Worm (Caenorhabditis elegans) whole organism, L2 larva: ENCODE measurements around the gene alg-3.

Source experiments
- C34F6.9 ChIP-seq: fragments of 150-350 bp; optimal IDR thresholded peaks from 2 replicates; lab custom pipeline; 2014; ENCODE audit warnings: missing biosample characterization, missing genetic modification characterization
- F13H6.1 ChIP-seq: sonication (generic microtip); optimal IDR thresholded peaks from 2 replicates; lab custom pipeline; 2016; ENCODE audit warnings: missing genetic modification characterization, missing compliant biosample characterization
- R02D3.7 ChIP-seq: fragments of 150-350 bp; optimal IDR thresholded peaks from 2 replicates; lab custom pipeline; 2014; ENCODE audit warnings: missing biosample characterization, missing genetic modification characterization
- Y55F3AM.14 ChIP-seq: fragments of 200-800 bp; sonication (Bioruptor generic); optimal IDR thresholded peaks from 2 replicates; lab custom pipeline; 2018; ENCODE audit warnings: mild to moderate bottlenecking, missing genetic modification characterization, missing compliant biosample characterization
- blmp-1 ChIP-seq: sonication (generic microtip); optimal IDR thresholded peaks from 2 replicates; lab custom pipeline; 2017; ENCODE audit warnings: missing genetic modification characterization, mild to moderate bottlenecking, missing compliant biosample characterization, antibody characterized with exemption, moderate library complexity; ENCODE audit not compliant: insufficient read depth
- ceh-16 ChIP-seq: fragments of 150-350 bp; optimal IDR thresholded peaks from 2 replicates; lab custom pipeline; 2014; ENCODE audit warnings: missing biosample characterization, missing genetic modification characterization
- ceh-82 ChIP-seq: fragments of 150-350 bp; optimal IDR thresholded peaks from 2 replicates; lab custom pipeline; 2014; ENCODE audit warnings: missing biosample characterization, missing genetic modification characterization
- crh-2 ChIP-seq: sonication (generic microtip); optimal IDR thresholded peaks from 2 replicates; lab custom pipeline; 2017; ENCODE audit warnings: missing biosample characterization, missing genetic modification characterization
- dmd-4 ChIP-seq: sonication (generic microtip); optimal IDR thresholded peaks from 2 replicates; lab custom pipeline; 2017; ENCODE audit warnings: missing biosample characterization, missing genetic modification characterization
- egl-27 ChIP-seq: sonication (generic microtip); optimal IDR thresholded peaks from 3 replicates; lab custom pipeline; 2017; ENCODE audit warnings: missing biosample characterization, missing genetic modification reagents, missing genetic modification characterization
- elt-1 ChIP-seq: fragments of 150-350 bp; optimal IDR thresholded peaks from 2 replicates; lab custom pipeline; 2014; ENCODE audit warnings: missing biosample characterization, missing genetic modification characterization
- elt-3 ChIP-seq: sonication (generic microtip); optimal IDR thresholded peaks from 2 replicates; lab custom pipeline; 2017; ENCODE audit warnings: missing biosample characterization, missing genetic modification characterization
- fos-1 ChIP-seq: fragments of 150-350 bp; optimal IDR thresholded peaks from 2 replicates; lab custom pipeline; 2014; ENCODE audit warnings: missing biosample characterization, missing genetic modification characterization
- lin-11 ChIP-seq: fragments of 150-350 bp; sonication (generic microtip); optimal IDR thresholded peaks from 2 replicates; lab custom pipeline; 2014; ENCODE audit warnings: missing biosample characterization, missing genetic modification characterization, inconsistent platforms, mixed read lengths
- lin-13 ChIP-seq: fragments of 150-350 bp; optimal IDR thresholded peaks from 2 replicates; lab custom pipeline; 2014; ENCODE audit warnings: missing biosample characterization, missing genetic modification reagents, missing genetic modification characterization
- lin-39 ChIP-seq: fragments of 150-350 bp; optimal IDR thresholded peaks from 2 replicates; lab custom pipeline; 2014; ENCODE audit warnings: missing biosample characterization, missing genetic modification reagents, missing genetic modification characterization
- lsy-2 ChIP-seq, 2 experiments: fragments of 150-350 bp in 1 of 2; sonication (generic microtip) in 1 of 2; optimal IDR thresholded peaks; 2 replicates each; lab custom pipeline; 2014 to 2017; ENCODE audit warnings: missing biosample characterization in 2 of 2, missing genetic modification characterization in 2 of 2
- mab-5 ChIP-seq: fragments of 150-350 bp; optimal IDR thresholded peaks from 2 replicates; lab custom pipeline; 2014; ENCODE audit warnings: missing biosample characterization, missing genetic modification characterization
- mbf-1 ChIP-seq: sonication (generic microtip); optimal IDR thresholded peaks from 2 replicates; lab custom pipeline; 2017; ENCODE audit warnings: missing biosample characterization, missing genetic modification characterization
- mdl-1 ChIP-seq, 2 experiments: fragments of 150-350 bp in 1 of 2; sonication (generic microtip) in 1 of 2; optimal IDR thresholded peaks; 2 replicates each; lab custom pipeline; 2017; ENCODE audit warnings: missing biosample characterization in 2 of 2, missing genetic modification characterization in 2 of 2
- nhr-10 ChIP-seq: sonication (generic microtip); optimal IDR thresholded peaks from 2 replicates; lab custom pipeline; 2017; ENCODE audit warnings: missing biosample characterization, missing genetic modification characterization
- nhr-12 ChIP-seq: fragments of 150-350 bp; optimal IDR thresholded peaks from 2 replicates; lab custom pipeline; 2014; ENCODE audit warnings: missing biosample characterization, missing genetic modification characterization
- nhr-129 ChIP-seq: fragments of 150-350 bp; optimal IDR thresholded peaks from 2 replicates; lab custom pipeline; 2014; ENCODE audit warnings: missing biosample characterization, missing genetic modification characterization
- nhr-237 ChIP-seq: fragments of 150-350 bp; optimal IDR thresholded peaks from 2 replicates; lab custom pipeline; 2014; ENCODE audit warnings: missing biosample characterization, missing genetic modification characterization
- nhr-77 ChIP-seq: fragments of 150-350 bp; optimal IDR thresholded peaks from 2 replicates; lab custom pipeline; 2014; ENCODE audit warnings: missing biosample characterization, missing genetic modification characterization
- sem-4 ChIP-seq: fragments of 150-350 bp; optimal IDR thresholded peaks from 2 replicates; lab custom pipeline; 2014; ENCODE audit warnings: missing biosample characterization, missing genetic modification reagents, missing genetic modification characterization
- sma-3 ChIP-seq: sonication (generic microtip); optimal IDR thresholded peaks from 2 replicates; lab custom pipeline; 2016; ENCODE audit warnings: missing genetic modification reagents, missing genetic modification characterization, missing compliant biosample characterization
- sma-9 ChIP-seq, 2 experiments: fragments of 150-350 bp in 1 of 2; sonication (generic microtip) in 1 of 2; optimal IDR thresholded peaks; 2 replicates each; lab custom pipeline; 2014 to 2016; ENCODE audit warnings: missing genetic modification characterization in 2 of 2, mild to moderate bottlenecking in 1 of 2, missing biosample characterization in 1 of 2, missing compliant biosample characterization in 1 of 2, missing genetic modification reagents in 1 of 2, moderate library complexity in 1 of 2
- snpc-4 ChIP-seq: fragments of 150-350 bp; optimal IDR thresholded peaks from 2 replicates; lab custom pipeline; 2014; ENCODE audit warnings: missing biosample characterization, missing genetic modification characterization
- unc-39 ChIP-seq: fragments of 150-350 bp; optimal IDR thresholded peaks from 2 replicates; lab custom pipeline; 2014; ENCODE audit warnings: missing biosample characterization, missing genetic modification characterization
- unc-55 ChIP-seq: fragments of 150-350 bp; sonication (generic microtip); optimal IDR thresholded peaks from 3 replicates; lab custom pipeline; 2014; ENCODE audit warnings: missing biosample characterization, missing genetic modification reagents, missing genetic modification characterization
- unc-62 ChIP-seq: fragments of 150-350 bp; optimal IDR thresholded peaks from 2 replicates; lab custom pipeline; 2014; ENCODE audit warnings: missing biosample characterization, missing genetic modification reagents, missing genetic modification characterization
- zag-1 ChIP-seq: fragments of 150-350 bp; optimal IDR thresholded peaks from 2 replicates; lab custom pipeline; 2014; ENCODE audit warnings: missing biosample characterization, missing genetic modification characterization
- ztf-11 ChIP-seq: sonication (generic microtip); optimal IDR thresholded peaks from 2 replicates; lab custom pipeline; 2017; ENCODE audit warnings: missing biosample characterization, missing genetic modification characterization
- ztf-4 ChIP-seq: fragments of 150-350 bp; optimal IDR thresholded peaks from 2 replicates; lab custom pipeline; 2014; ENCODE audit warnings: missing biosample characterization, missing genetic modification characterization

Gene alg-3

DNA sequence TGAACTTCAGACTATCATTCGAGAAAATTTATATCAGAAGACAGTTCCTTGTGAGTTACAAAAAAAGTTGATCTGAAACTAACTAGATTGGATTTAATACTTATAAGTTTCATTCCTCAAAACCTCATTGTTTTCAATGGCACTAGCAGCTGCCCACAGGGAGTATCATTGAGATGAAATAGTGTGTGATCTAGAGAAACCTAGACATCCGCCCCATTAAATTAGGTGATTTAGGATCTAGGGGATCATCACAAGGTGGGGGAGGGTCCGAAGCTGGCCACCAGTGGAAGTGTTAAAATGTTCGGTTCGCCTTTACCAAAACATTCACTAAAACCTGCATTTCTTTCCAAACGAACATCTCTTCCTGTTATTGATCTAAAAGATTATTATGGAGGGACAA lies 12.4 kb downstream of the alg-3 start:
- no peak for TF ChIP-seq ceh-16 (tag; lab: Kevin White, UChicago)
- TF ChIP-seq blmp-1 (tag; lab: Kevin White, UChicago) = no peak
- no peak for TF ChIP-seq C34F6.9
- TF ChIP-seq snpc-4 (tag; lab: Kevin White, UChicago) = no peak
- TF ChIP-seq sem-4 (tag; lab: Kevin White, UChicago) = no peak
- TF ChIP-seq ceh-82 (tag; lab: Kevin White, UChicago) = no peak

DNA sequence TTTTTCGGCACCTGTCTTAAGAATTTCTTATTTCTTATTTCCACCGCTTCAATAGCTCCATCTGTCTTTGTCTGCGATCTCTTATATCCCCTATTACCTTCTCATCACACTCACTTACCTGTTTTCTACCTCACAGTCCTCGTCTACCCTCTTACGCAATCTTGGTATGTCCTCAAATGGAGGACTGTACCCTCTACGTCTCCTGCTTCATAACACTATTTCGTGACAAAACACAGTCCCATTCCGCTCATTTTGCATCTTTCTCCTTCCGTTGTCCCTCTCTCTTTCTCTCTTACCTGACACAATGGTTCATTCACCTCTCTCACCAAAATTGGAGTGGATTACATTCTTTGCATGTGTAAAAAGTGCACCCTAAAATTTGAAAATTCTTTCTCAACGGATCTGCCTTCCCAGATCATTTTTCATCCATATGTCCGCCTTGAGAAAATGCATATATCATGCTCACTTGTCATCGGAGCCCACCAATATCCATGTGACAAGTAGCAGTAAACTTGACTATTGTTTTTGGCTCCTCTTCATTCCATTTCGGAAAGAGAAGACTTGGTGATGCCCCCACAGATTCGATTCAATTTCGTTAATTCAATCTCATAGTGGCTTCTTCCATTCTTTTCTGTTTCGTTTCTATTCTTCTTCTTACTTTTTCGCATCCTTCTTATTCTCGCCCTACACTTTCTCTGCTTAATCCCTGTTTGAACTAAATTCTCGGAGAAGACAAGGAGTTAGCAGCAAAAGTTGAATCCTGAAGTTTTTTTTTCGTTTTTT lies 13.2 kb downstream of the alg-3 start:
- TF ChIP-seq mbf-1 (no peak), fos-1 (no peak), nhr-77 (tag; lab: Kevin White, UChicago) (no peak), sma-3 (GFP tag; lab: Kevin White, UChicago) (no peak), unc-39 (no peak), unc-55 (peak; percentile 33), unc-62 (no peak), F13H6.1 (tag; lab: Kevin White, UChicago) (no peak), egl-27 (no peak), nhr-12 (tag; lab: Kevin White, UChicago) (no peak), ztf-4 (no peak), ztf-11 (tag; lab: Kevin White, UChicago) (no peak), blmp-1 (tag; lab: Kevin White, UChicago) (no peak), zag-1 (tag; lab: Kevin White, UChicago) (peak; percentile 18), snpc-4 (tag; lab: Kevin White, UChicago) (no peak), ceh-82 (tag; lab: Kevin White, UChicago) (no peak), lsy-2 (tag; optimal IDR thresholded peaks at IDR 0.05; lab: Kevin White, UChicago) (no peak), C34F6.9 (no peak), nhr-237 (no peak), nhr-129 (tag; lab: Kevin White, UChicago) (peak; percentile 24)

DNA sequence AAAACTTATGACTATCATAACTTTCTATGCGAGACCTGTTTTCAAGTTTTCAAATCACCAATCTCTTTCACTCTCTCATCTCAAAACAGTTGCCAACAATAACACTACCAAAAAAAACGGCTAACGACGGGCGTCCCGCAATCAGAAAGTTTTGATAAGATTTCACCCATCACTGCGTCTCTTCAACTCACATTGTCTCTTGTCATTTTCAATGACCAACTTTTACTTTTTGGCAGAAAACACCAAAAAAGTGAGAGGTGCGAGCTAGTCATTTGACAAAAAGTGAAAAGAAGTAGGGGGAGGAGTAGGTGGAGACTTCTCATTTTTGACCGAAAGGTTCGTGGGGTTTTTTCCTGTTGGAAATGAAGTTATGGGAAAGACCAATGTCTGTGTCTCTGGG lies 14.6 kb downstream of the alg-3 start:
- peak; percentile 97 for TF ChIP-seq blmp-1 (tag; lab: Kevin White, UChicago)
- TF ChIP-seq elt-1 (tag; lab: Kevin White, UChicago) = no peak
- no peak for TF ChIP-seq mdl-1 (tag; optimal IDR thresholded peaks at IDR 0.05; lab: Kevin White, UChicago)
- TF ChIP-seq mbf-1 = no peak
- no peak for TF ChIP-seq lin-39 (tag; lab: Kevin White, UChicago)

DNA sequence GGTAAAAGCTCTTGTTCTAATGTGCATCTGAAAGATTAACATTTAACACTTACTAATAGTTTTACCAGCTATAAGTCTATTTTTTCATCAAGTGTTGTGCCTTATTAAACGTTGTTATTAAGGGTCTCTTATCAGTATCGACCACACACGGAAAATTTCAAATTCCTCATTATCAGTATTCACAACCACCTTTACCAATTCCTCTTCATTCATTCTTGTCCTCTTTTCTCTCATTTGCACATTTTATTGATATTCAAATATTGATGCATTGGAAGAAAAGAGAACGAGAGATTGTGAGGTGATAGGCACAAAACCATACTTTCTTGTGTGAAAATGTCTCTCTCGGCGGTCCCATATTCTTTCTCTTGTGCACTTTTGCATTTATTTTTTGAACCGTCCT lies 17.8 kb downstream of the alg-3 start:
- TF ChIP-seq unc-62 = no peak
- TF ChIP-seq nhr-10 (tag; lab: Kevin White, UChicago) = no peak
- TF ChIP-seq ceh-16 (tag; lab: Kevin White, UChicago) = no peak
- TF ChIP-seq fos-1 = peak; percentile 75
- TF ChIP-seq crh-2 = peak; percentile 2
- TF ChIP-seq zag-1 (tag; lab: Kevin White, UChicago) = no peak

DNA sequence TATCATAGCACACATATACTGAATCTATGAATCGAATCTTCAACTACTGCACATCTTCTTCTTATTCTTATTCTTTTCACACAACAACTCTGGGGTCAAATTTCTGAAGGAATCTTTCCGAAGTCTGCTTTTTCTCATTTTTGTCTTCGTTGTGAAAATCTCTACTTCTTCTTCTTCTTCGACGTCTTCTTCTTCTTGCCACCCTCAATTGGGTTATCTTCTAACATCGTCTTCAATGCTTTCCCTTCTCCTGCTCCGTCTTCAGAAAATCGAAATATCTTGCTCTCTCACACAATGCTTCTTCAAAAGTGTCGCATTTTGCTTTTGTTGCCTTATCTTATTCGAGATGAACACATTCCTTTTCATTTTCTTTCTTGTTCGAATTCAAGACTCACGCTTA lies 19.2 kb downstream of the alg-3 start:
- no peak for TF ChIP-seq unc-62
- TF ChIP-seq sma-9 (GFP tag; optimal IDR thresholded peaks at IDR 0.05; lab: Kevin White, UChicago) = no peak
- no peak for TF ChIP-seq sma-9 (tag; optimal IDR thresholded peaks at IDR 0.05; lab: Kevin White, UChicago)

DNA sequence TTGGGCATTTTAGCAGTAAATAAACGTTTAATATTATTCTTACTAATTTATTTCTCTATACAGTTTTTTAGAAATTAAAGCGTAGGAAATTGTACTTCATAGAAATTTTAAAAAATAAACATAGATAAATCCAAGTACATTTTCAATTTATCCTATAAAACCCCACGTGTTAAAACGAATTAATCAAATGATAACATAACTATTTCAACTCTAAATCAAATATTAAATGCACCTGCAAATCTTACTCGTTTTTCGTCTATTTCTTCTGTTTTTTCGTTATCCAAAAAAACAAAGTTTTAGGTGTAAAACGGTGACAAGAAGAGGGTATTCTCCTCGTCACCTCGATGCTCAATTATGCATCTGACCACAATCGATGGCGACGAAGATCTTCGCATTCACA lies 31.0 kb downstream of the alg-3 start, which contains the start of gene K01A6.6:
Gene K01A6.6 (plus strand): TSS at position 301 of the 400 bp plus-strand sequence.
- TF ChIP-seq unc-62 (no peak), R02D3.7 (tag; lab: Kevin White, UChicago) (no peak), Y55F3AM.14 (GFP tag; lab: Kevin White, UChicago) (no peak), nhr-237 (no peak), lin-13 (GFP tag; lab: Kevin White, UChicago) (no peak), fos-1 (no peak), mbf-1 (no peak), sma-9 (GFP tag; optimal IDR thresholded peaks at IDR 0.05; lab: Kevin White, UChicago) (no peak), sma-9 (tag; optimal IDR thresholded peaks at IDR 0.05; lab: Kevin White, UChicago) (no peak), mab-5 (tag; lab: Kevin White, UChicago) (no peak), nhr-10 (tag; lab: Kevin White, UChicago) (no peak), elt-3 (tag; lab: Kevin White, UChicago) (no peak), dmd-4 (tag; lab: Kevin White, UChicago) (no peak), lin-11 (tag; lab: Kevin White, UChicago) (no peak)
